Fruit fly (Drosophila melanogaster): ENCODE measurements around the gene PRL-1.

PRL-1 gene

DNA sequence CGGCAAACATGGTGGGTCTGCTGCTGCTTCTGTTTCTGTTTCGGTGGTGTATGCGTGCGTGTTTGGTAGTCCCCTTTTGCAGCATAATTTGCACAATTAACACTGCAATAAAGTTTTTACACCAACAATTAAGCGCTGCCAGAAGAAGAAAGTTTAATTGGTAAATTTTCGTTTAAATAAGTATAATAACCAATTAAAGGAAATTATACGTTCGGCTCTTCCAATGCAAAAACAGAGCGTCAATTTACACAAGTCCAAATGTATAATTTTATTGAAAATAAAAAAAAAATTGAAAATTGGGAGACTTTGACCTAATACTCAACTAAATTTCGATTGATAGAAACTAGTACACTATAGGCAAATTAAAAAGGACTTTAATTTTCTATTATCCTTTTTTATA, 46.2 kb downstream of the PRL-1 start, which contains the start of gene CG31819:
Gene CG31819, plus strand, starts transcription at position 301 of the 400 bp plus-strand sequence.
- no peak for TF ChIP-seq achi (GFP tag; optimal IDR thresholded peaks at IDR 0.05)

DNA sequence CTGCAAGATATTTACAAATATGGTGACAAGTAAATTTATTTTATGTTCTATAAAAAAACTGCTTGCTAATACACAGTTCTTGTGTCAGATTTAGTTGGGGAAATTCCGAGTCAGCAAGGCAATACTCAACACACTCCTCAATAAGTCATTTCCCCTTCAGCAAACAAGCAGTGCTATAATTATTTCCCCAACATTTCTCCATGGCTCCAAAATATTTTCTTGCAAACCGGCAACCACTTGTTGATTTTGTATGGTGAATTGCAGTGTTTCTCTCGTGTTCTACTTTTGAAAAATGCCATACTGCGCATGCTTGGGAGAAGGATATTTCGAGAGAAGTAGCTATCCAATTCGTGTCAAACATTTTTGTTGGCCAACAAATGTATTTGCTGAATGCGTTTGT, 59.3 kb downstream of the PRL-1 start:
- TF ChIP-seq Met (GFP tag; optimal IDR thresholded peaks at IDR 0.05) = no peak
- no peak for TF ChIP-seq Ets21C (GFP tag; optimal IDR thresholded peaks at IDR 0.05)
- no peak for TF ChIP-seq Lpt (GFP tag; optimal IDR thresholded peaks at IDR 0.05)
- TF ChIP-seq CG8319 (GFP tag; optimal IDR thresholded peaks at IDR 0.05) = no peak
- TF ChIP-seq net (GFP tag; optimal IDR thresholded peaks at IDR 0.05) = no peak
- no peak for TF ChIP-seq Eip93F (GFP tag; optimal IDR thresholded peaks at IDR 0.05)
- no peak for TF ChIP-seq CG16779 (tag; optimal IDR thresholded peaks at IDR 0.05)
- no peak for TF ChIP-seq topi (GFP tag; optimal IDR thresholded peaks at IDR 0.05)
- TF ChIP-seq ss (GFP tag; optimal IDR thresholded peaks at IDR 0.05) = no peak
- no peak for TF ChIP-seq CG8632 (GFP tag; optimal IDR thresholded peaks at IDR 0.05)
- no peak for TF ChIP-seq CG32006 (GFP tag; optimal IDR thresholded peaks at IDR 0.05)
- TF ChIP-seq dac (GFP tag; optimal IDR thresholded peaks at IDR 0.05) = no peak
- no peak for TF ChIP-seq CG34406 (GFP tag; optimal IDR thresholded peaks at IDR 0.05)
- no peak for TF ChIP-seq cyc (GFP tag; optimal IDR thresholded peaks at IDR 0.05)
- no peak for TF ChIP-seq svp (GFP tag)
- TF ChIP-seq fkh (GFP tag; optimal IDR thresholded peaks at IDR 0.05) = no peak
- TF ChIP-seq CG6163 (GFP tag; IDR thresholded peaks at IDR 0.05) = no peak
- no peak for TF ChIP-seq CG9139 (GFP tag; optimal IDR thresholded peaks at IDR 0.05)
